Worm (Caenorhabditis elegans): Measurements from ENCODE around the gene T24C12.1.

The T24C12.1 gene

DNA sequence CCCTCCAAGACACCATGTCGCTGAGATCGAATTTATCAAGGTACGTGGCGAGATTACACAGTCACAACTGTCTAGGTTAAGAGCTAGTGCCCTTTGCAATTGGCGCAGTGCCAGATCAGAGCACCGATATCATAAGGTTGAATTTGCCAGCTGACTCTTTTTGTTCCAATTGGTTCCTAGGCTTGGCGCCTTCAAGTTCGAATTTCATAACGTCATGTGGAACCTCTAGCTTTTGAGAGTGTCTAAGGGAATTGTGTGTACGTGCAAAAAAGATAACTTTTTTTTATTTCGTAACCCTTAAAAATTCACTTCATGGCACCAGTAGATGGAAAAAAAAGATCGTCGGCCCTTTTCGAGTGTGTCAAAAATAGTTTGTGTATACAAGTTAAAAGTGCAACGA lies 17.0 kb downstream of the T24C12.1 start:
- TF ChIP-seq nhr-237 (tag; optimal IDR thresholded peaks at IDR 0.05) (no peak), ceh-82 (tag; optimal IDR thresholded peaks at IDR 0.05) (no peak), nhr-12 (tag; optimal IDR thresholded peaks at IDR 0.05) (no peak), fos-1 (tag; optimal IDR thresholded peaks at IDR 0.05) (no peak), R02D3.7 (tag; optimal IDR thresholded peaks at IDR 0.05) (no peak), unc-62 (GFP tag; optimal IDR thresholded peaks at IDR 0.05) (no peak), nhr-76 (tag; optimal IDR thresholded peaks at IDR 0.05) (no peak), tbx-2 (tag; optimal IDR thresholded peaks at IDR 0.05) (no peak), ama-1 (optimal IDR thresholded peaks at IDR 0.05) (no peak), nhr-11 (tag; optimal IDR thresholded peaks at IDR 0.05) (no peak), elt-3 (tag; optimal IDR thresholded peaks at IDR 0.05) (no peak), nhr-43 (tag; optimal IDR thresholded peaks at IDR 0.05; ENCODE audit: poor library complexity, severe bottlenecking) (no peak), hmg-11 (tag; optimal IDR thresholded peaks at IDR 0.05) (no peak), nhr-77 (tag; optimal IDR thresholded peaks at IDR 0.05) (no peak), ZK546.5 (tag; optimal IDR thresholded peaks at IDR 0.05) (no peak), sea-2 (GFP tag; optimal IDR thresholded peaks at IDR 0.05) (no peak)

DNA sequence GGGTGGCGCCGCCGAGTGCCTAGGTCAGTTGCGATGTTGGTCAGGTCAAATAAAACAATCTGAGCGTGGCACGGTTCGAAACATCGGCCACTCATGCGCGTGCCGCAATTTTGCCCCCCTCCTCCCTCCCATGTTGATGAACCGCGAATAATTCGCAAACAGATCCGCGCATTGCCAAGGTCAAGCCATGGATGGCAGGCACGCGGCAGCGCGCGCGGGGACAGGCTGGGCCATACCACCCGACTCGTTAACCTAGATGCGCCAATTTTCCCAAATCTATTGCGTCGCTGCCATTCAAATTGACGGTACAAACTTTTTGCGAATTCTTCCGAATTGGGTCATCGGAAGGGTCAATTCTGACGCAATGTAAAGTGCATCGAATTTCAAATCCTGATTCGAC lies 17.4 kb downstream of the T24C12.1 start:
- TF ChIP-seq jun-1 (tag; optimal IDR thresholded peaks at IDR 0.05) (no peak), egl-5 (tag; optimal IDR thresholded peaks at IDR 0.05) (no peak), lsy-12 (tag; optimal IDR thresholded peaks at IDR 0.05) (peak; percentile 0), unc-62 (GFP tag; optimal IDR thresholded peaks at IDR 0.05) (no peak), daf-12 (tag; optimal IDR thresholded peaks at IDR 0.05) (no peak), nhr-43 (tag; optimal IDR thresholded peaks at IDR 0.05; ENCODE audit: poor library complexity, severe bottlenecking) (peak; percentile 12), ceh-9 (tag; optimal IDR thresholded peaks at IDR 0.05) (no peak), zag-1 (tag; optimal IDR thresholded peaks at IDR 0.05) (no peak), nhr-77 (tag; optimal IDR thresholded peaks at IDR 0.05) (no peak), ceh-82 (tag; optimal IDR thresholded peaks at IDR 0.05) (no peak), nhr-67 (tag; optimal IDR thresholded peaks at IDR 0.05) (no peak), fos-1 (tag; optimal IDR thresholded peaks at IDR 0.05) (no peak), mdl-1 (tag; optimal IDR thresholded peaks at IDR 0.05) (no peak), nhr-12 (tag; optimal IDR thresholded peaks at IDR 0.05) (no peak), nfya-1 (tag; optimal IDR thresholded peaks at IDR 0.05; ENCODE audit: insufficient read depth) (no peak), tbx-2 (tag; optimal IDR thresholded peaks at IDR 0.05) (peak; percentile 25), eor-1 (tag; optimal IDR thresholded peaks at IDR 0.05) (no peak), nhr-237 (tag; optimal IDR thresholded peaks at IDR 0.05) (no peak), nhr-23 (tag; optimal IDR thresholded peaks at IDR 0.05) (peak; percentile 91), snpc-4 (tag; optimal IDR thresholded peaks at IDR 0.05) (no peak), egl-27 (tag; optimal IDR thresholded peaks at IDR 0.05) (no peak), ama-1 (optimal IDR thresholded peaks at IDR 0.05) (no peak), unc-39 (tag; optimal IDR thresholded peaks at IDR 0.05) (no peak), lin-39 (tag; optimal IDR thresholded peaks at IDR 0.05) (no peak), ceh-16 (tag; optimal IDR thresholded peaks at IDR 0.05) (no peak), elt-2 (tag; optimal IDR thresholded peaks at IDR 0.05) (no peak), pha-4 (tag; optimal IDR thresholded peaks at IDR 0.05) (peak; percentile 17), ztf-11 (tag; optimal IDR thresholded peaks at IDR 0.05) (no peak), lin-15B (tag; optimal IDR thresholded peaks at IDR 0.05) (no peak), elt-3 (tag; optimal IDR thresholded peaks at IDR 0.05) (peak in 1 of 3 experiments; percentile 39), nhr-11 (tag; optimal IDR thresholded peaks at IDR 0.05) (no peak), R02D3.7 (tag; optimal IDR thresholded peaks at IDR 0.05) (no peak), fkh-2 (tag; optimal IDR thresholded peaks at IDR 0.05) (no peak), mml-1 (tag; optimal IDR thresholded peaks at IDR 0.05) (no peak), hmg-11 (tag; optimal IDR thresholded peaks at IDR 0.05) (no peak), sea-2 (GFP tag; optimal IDR thresholded peaks at IDR 0.05) (no peak), nhr-76 (tag; optimal IDR thresholded peaks at IDR 0.05) (no peak), ztf-4 (tag; optimal IDR thresholded peaks at IDR 0.05) (no peak), nhr-25 (tag; optimal IDR thresholded peaks at IDR 0.05) (peak; percentile 74), nhr-28 (tag; optimal IDR thresholded peaks at IDR 0.05) (no peak), elt-1 (tag; optimal IDR thresholded peaks at IDR 0.05) (no peak), ZK546.5 (tag; optimal IDR thresholded peaks at IDR 0.05) (no peak), ceh-28 (tag; optimal IDR thresholded peaks at IDR 0.05) (peak; percentile 30), fkh-10 (GFP tag; optimal IDR thresholded peaks at IDR 0.05) (no peak), aly-2 (tag; optimal IDR thresholded peaks at IDR 0.05) (no peak), pqm-1 (tag; optimal IDR thresholded peaks at IDR 0.05) (no peak), skn-1 (tag; optimal IDR thresholded peaks at IDR 0.05) (no peak)

Measured in whole organism, L3 larva.